Worm (Caenorhabditis elegans): ENCODE data around the gene smi-1.

The smi-1 gene

DNA sequence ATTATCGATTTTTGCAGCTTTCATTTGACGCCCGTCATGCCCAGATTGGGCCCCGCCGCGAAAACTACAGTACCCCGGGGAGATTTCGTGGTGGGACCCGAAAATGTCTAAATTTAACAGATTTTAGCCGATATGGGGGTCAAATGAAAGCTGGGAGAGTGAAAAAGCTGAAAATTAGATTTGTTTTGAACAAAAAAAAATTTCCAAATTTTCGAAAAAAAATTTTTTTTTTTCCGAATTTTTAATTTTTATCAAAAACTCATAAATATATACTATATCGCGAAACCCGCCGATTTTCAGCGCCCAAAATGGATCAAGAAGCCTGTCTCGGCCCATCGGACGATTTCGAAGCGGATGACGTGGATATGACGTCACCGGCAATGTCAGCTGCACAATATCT, at the start of gene smi-1:
smi-1 (plus strand) TSS at position 301 of the 400 bp plus-strand sequence.
- TF ChIP-seq dao-5 (tag; optimal IDR thresholded peaks at IDR 0.05) (no peak), him-1 (tag; optimal IDR thresholded peaks at IDR 0.05) (no peak), W03F9.2 (tag; optimal IDR thresholded peaks at IDR 0.05) (no peak)

- no peak for TF ChIP-seq W03F9.2 (tag; optimal IDR thresholded peaks at IDR 0.05)
- no peak for TF ChIP-seq dao-5 (tag; optimal IDR thresholded peaks at IDR 0.05)
- TF ChIP-seq him-1 (tag; optimal IDR thresholded peaks at IDR 0.05) = no peak
Measured at ce11 chrIII:1831104-1831503, 47.1 kb upstream of the smi-1 start.

ce11 chrIII:1832453-1832852, 45.7 kb upstream of the smi-1 start:
- TF ChIP-seq dao-5 (tag; optimal IDR thresholded peaks at IDR 0.05) (no peak), him-1 (tag; optimal IDR thresholded peaks at IDR 0.05) (no peak), W03F9.2 (tag; optimal IDR thresholded peaks at IDR 0.05) (no peak)

DNA sequence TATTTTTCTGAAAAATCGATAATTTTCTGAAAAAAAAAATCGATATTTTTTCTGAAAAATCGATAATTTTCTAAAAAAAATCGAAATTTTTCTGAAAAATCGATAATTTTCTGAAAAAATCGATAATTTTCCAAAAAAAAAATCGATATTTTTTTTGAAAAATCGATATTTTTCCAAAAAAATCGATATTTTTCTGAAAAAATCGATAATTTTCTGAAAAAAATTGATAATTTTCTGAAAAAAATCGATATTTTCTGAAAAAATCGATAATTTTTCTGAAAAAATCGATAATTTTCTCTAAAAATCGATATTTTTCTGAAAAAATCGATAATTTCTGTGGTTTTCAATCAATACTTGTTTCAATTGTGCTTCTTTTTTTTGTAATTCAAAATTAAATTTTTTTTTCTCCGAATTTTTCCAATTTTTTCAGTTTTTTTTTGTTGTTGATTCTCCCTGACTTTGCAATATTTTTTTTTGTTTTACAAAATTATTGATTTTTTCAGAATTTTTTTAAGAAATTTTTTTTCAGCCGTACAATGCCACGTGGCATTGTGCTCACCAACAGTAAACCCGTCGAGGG, 44.1 kb upstream of the smi-1 start, which contains the start of gene rexd-1:
rexd-1 (plus strand) TSS at position 530 of the 580 bp plus-strand sequence.
- TF ChIP-seq W03F9.2 (tag; optimal IDR thresholded peaks at IDR 0.05) (no peak), him-1 (tag; optimal IDR thresholded peaks at IDR 0.05) (no peak), dao-5 (tag; optimal IDR thresholded peaks at IDR 0.05) (no peak)

DNA sequence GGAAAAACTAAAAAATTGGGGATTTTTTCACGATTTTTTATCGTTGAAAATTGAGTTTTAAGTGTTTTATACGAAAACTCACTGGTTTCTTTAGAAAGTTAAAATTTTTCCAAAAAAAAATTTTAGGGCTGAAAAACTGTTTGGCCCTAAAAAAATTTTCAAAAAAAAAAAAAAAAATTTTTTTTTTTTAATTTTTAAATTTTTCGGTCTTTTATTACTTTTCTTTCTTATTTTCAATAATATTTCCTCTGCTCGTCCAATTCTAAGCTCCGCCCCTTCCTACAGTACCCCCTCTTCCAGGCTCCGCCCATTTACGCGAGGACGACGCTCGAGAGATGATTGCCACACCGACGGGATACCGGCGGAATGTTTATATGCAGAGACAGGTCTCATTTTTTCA, 29.4 kb upstream of the smi-1 start, which contains the start of gene pqn-82:
pqn-82 (plus strand) TSS at position 301 of the 400 bp plus-strand sequence.
- TF ChIP-seq W03F9.2 (tag; optimal IDR thresholded peaks at IDR 0.05) (no peak), him-1 (tag; optimal IDR thresholded peaks at IDR 0.05) (no peak), dao-5 (tag; optimal IDR thresholded peaks at IDR 0.05) (no peak)

DNA sequence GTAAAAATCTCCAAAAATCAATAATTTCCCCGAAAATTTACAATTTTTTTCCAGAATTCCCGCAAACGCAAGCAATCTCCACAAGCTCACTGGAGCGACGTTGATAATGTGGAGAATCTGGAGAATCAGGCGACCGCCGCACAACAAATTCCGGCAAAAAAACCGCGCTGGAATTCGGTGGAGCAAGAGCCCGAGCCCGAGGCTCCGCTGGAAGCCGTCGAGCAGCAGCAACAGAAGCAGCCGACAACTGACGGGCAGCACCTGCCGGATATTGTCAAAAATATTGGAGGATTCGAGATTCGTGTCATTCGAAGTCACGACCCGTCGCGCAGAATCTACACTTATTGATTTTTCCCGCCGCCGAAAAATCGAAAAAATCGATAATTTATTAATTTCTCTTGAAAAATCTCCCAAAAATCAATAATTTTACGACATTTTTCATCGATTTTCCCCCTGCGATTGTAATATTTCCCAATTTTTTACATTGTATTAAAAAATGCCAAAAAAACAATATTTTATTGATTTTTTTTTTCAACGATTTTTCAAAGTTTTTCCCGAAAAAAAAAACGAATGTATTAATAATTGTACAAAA, 25.9 kb upstream of the smi-1 start:
- no peak for TF ChIP-seq him-1 (tag; optimal IDR thresholded peaks at IDR 0.05)
- TF ChIP-seq dao-5 (tag; optimal IDR thresholded peaks at IDR 0.05) = no peak
- no peak for TF ChIP-seq W03F9.2 (tag; optimal IDR thresholded peaks at IDR 0.05)

ce11 chrIII:1853944-1854343, 24.2 kb upstream of the smi-1 start:
- TF ChIP-seq W03F9.2 (tag; optimal IDR thresholded peaks at IDR 0.05) (no peak), dao-5 (tag; optimal IDR thresholded peaks at IDR 0.05) (no peak), him-1 (tag; optimal IDR thresholded peaks at IDR 0.05) (no peak)

DNA sequence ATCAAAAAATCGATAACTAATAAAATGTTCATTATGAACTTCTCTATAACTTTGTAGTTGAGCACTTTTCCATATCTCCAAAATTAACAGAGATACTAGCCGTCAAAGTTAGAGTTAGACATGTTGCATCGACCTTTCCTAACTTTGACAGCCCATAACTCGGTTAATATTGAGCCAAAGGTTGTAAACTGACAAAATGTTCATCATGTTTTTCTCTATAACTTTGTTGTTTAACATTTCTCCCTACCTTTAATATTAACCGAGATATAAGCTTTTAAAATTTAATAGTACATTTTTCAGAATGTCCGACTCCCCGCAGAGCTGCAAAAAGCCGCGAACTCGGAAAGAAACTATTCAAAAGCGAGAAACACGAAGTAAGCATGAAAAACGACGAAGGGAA, 23.1 kb upstream of the smi-1 start, which contains the start of gene hlh-33:
hlh-33 (plus strand) TSS at position 301 of the 400 bp plus-strand sequence.
- TF ChIP-seq him-1 (tag; optimal IDR thresholded peaks at IDR 0.05) (no peak), W03F9.2 (tag; optimal IDR thresholded peaks at IDR 0.05) (no peak), dao-5 (tag; optimal IDR thresholded peaks at IDR 0.05) (no peak)

DNA sequence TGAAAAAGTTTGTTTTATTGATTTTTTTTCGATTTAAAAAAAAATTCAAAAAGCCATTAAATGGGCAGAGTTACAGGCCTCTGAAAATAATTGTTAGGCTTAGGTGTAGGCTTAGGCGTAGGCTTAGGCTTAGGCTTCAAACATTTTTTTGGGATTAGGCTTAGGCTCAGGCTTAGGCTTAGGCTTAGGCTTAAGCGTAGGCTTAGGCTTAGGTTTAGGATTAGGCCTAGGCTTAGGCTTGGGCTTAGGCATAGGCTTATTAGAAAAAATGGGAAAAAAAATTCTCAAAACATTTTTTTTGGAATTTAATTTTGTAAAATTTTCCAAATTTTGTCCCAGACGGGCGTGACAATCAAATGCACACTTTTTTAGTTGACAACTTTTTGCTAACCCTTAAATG, 22.0 kb upstream of the smi-1 start:
- TF ChIP-seq dao-5 (tag; optimal IDR thresholded peaks at IDR 0.05) (no peak), him-1 (tag; optimal IDR thresholded peaks at IDR 0.05) (no peak), W03F9.2 (tag; optimal IDR thresholded peaks at IDR 0.05) (no peak)

- no peak for TF ChIP-seq W03F9.2 (tag; optimal IDR thresholded peaks at IDR 0.05)
- no peak for TF ChIP-seq him-1 (tag; optimal IDR thresholded peaks at IDR 0.05)
- no peak for TF ChIP-seq dao-5 (tag; optimal IDR thresholded peaks at IDR 0.05)
Measured at ce11 chrIII:1856679-1857078, 21.5 kb upstream of the smi-1 start.

DNA sequence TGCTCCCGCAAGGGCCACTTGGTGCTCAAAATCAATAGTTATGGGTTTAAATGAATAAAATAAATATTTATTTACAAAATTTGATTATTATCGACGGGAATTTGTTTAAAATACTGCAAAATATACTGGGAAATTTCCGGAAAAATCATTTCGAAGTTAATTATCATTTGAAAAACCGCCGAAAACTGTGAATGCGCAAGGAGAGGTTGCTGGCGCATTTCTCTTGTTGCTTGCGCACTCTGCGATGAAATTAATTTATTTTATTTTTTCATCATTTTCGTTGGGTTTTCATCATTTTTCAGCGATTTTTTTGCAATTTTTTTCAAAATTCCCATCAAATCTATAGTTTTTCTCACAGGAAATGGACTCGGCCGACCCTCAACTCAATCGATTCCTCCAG, 18.6 kb upstream of the smi-1 start, which contains the start of gene ddp-1:
ddp-1 (plus strand) TSS at position 357 of the 400 bp plus-strand sequence.
- peak; percentile 96 for TF ChIP-seq W03F9.2 (tag; optimal IDR thresholded peaks at IDR 0.05)
- TF ChIP-seq dao-5 (tag; optimal IDR thresholded peaks at IDR 0.05) = no peak
- peak; percentile 80 for TF ChIP-seq him-1 (tag; optimal IDR thresholded peaks at IDR 0.05)

ce11 chrIII:1860129-1860528, 18.0 kb upstream of the smi-1 start, which contains the start of gene ttc-7:
ttc-7 (plus strand) TSS chrIII:1860429.
- TF ChIP-seq W03F9.2 (tag; optimal IDR thresholded peaks at IDR 0.05) (no peak), him-1 (tag; optimal IDR thresholded peaks at IDR 0.05) (no peak), dao-5 (tag; optimal IDR thresholded peaks at IDR 0.05) (no peak)

- no peak for TF ChIP-seq him-1 (tag; optimal IDR thresholded peaks at IDR 0.05)
- no peak for TF ChIP-seq dao-5 (tag; optimal IDR thresholded peaks at IDR 0.05)
- no peak for TF ChIP-seq W03F9.2 (tag; optimal IDR thresholded peaks at IDR 0.05)
Measured at ce11 chrIII:1876267-1876865, 1.8 kb upstream of the smi-1 start.

ce11 chrIII:1877189-1877588, 976 bp upstream of the smi-1 start:
- TF ChIP-seq him-1 (tag; optimal IDR thresholded peaks at IDR 0.05) = no peak
- TF ChIP-seq W03F9.2 (tag; optimal IDR thresholded peaks at IDR 0.05) = no peak
- no peak for TF ChIP-seq dao-5 (tag; optimal IDR thresholded peaks at IDR 0.05)

Measured in whole organism, L4/young adult.